Fruit fly (Drosophila melanogaster): ENCODE measurements around the gene CG13305.

The CG13305 gene

DNA sequence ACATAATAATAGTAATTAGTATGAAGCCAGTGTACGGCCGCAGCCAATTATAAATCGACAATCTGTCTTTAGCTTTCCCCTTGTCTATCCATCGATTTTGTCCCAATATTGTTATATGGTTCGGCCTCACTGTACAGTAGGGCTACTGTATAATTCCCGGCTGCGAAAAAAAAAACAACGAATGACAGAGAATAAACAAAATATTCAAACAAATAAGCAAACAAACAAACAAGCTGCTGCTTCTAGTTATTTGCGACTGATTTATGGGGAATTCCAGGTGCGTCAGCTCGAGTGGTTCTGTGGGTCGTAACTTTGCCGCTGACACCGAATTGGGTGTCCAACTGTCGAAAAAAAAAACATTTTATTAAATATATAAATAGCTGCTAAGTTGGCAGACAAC is 43.1 kb upstream of the CG13305 start (continued):
- TF ChIP-seq Antp (GFP tag; optimal IDR thresholded peaks at IDR 0.05) (no peak), slbo (GFP tag; IDR thresholded peaks at IDR 0.05) (0 out of 2 replicates have a peak, but pooled peaks have one; percentile 7), sug (tag; optimal IDR thresholded peaks at IDR 0.05) (peak; percentile 31), CG17568 (GFP tag; optimal IDR thresholded peaks at IDR 0.05) (peak; percentile 29), CG43689 (GFP tag; IDR thresholded peaks at IDR 0.05) (no peak), rib (GFP tag; IDR thresholded peaks at IDR 0.05) (peak; percentile 40; the same call in 1 of the 2 replicates), CG2678 (tag; optimal IDR thresholded peaks at IDR 0.05) (peak; percentile 56), wek (GFP tag; optimal IDR thresholded peaks at IDR 0.05) (peak; percentile 5), CG14965 (GFP tag; optimal IDR thresholded peaks at IDR 0.05; ENCODE audit: borderline replicate concordance) (no peak), slp2 (GFP tag; optimal IDR thresholded peaks at IDR 0.05) (no peak), Adf1 (GFP tag; IDR thresholded peaks at IDR 0.05) (peak; percentile 12; the same call in 1 of the 2 replicates), dmrt99B (tag; optimal IDR thresholded peaks at IDR 0.05) (peak; percentile 19), CG10209 (GFP tag; optimal IDR thresholded peaks at IDR 0.05) (peak; percentile 45), Awh (GFP tag; IDR thresholded peaks at IDR 0.05) (no peak), CG18476 (GFP tag; optimal IDR thresholded peaks at IDR 0.05) (peak; percentile 4), CG15514 (GFP tag; optimal IDR thresholded peaks at IDR 0.05) (peak; percentile 80), Bdp1 (GFP tag; optimal IDR thresholded peaks at IDR 0.05) (no peak), CG33213 (GFP tag; optimal IDR thresholded peaks at IDR 0.05) (no peak), CG14014 (GFP tag; IDR thresholded peaks at IDR 0.05) (peak; percentile 58; the same call in 1 of the 2 replicates), PHDP (tag; optimal IDR thresholded peaks at IDR 0.05) (peak; percentile 47), bcd (GFP tag; optimal IDR thresholded peaks at IDR 0.05) (peak; percentile 37), CG3281 (GFP tag; optimal IDR thresholded peaks at IDR 0.05) (peak; percentile 59), fd3F (GFP tag; optimal IDR thresholded peaks at IDR 0.05) (peak; percentile 42), cwo (GFP tag; optimal IDR thresholded peaks at IDR 0.05) (peak; percentile 43), CG17359 (tag; optimal IDR thresholded peaks at IDR 0.05) (peak; percentile 12), CG15479 (GFP tag; optimal IDR thresholded peaks at IDR 0.05) (no peak), sna (GFP tag; IDR thresholded peaks at IDR 0.05; ENCODE audit: partially characterized antibody) (no peak), D (optimal IDR thresholded peaks at IDR 0.05) (no peak), D (GFP tag; optimal IDR thresholded peaks at IDR 0.05) (peak; percentile 15), Vsx1 (GFP tag; optimal IDR thresholded peaks at IDR 0.05) (peak; percentile 80), Opbp (GFP tag; IDR thresholded peaks at IDR 0.05; ENCODE audit: partially characterized antibody) (no peak), CG5953 (GFP tag; IDR thresholded peaks at IDR 0.05) (no peak), CG12659 (GFP tag; optimal IDR thresholded peaks at IDR 0.05) (no peak), CG17361 (GFP tag; IDR thresholded peaks at IDR 0.05) (0 out of 3 replicates have a peak, but pooled peaks have one; percentile 25), CG13296 (GFP tag; optimal IDR thresholded peaks at IDR 0.05) (peak; percentile 78), tll (GFP tag; optimal IDR thresholded peaks at IDR 0.05) (no peak), hkb (optimal IDR thresholded peaks at IDR 0.05) (no peak), hkb (GFP tag; IDR thresholded peaks at IDR 0.05) (0 out of 2 replicates have a peak, but pooled peaks have one; percentile 44), grn (GFP tag; optimal IDR thresholded peaks at IDR 0.05) (no peak), CG17328 (GFP tag; IDR thresholded peaks at IDR 0.05) (no peak), dysf (GFP tag; IDR thresholded peaks at IDR 0.05) (peak; percentile 17; the same call in 1 of the 3 replicates), CG10543 (GFP tag; optimal IDR thresholded peaks at IDR 0.05) (peak; percentile 23), Elba2 (GFP tag; optimal IDR thresholded peaks at IDR 0.05) (no peak), CG6813 (GFP tag; optimal IDR thresholded peaks at IDR 0.05) (peak; percentile 76), Ada2b (GFP tag; IDR thresholded peaks at IDR 0.05) (no peak), HmgZ (tag; optimal IDR thresholded peaks at IDR 0.05) (peak; percentile 12), oc (tag; optimal IDR thresholded peaks at IDR 0.05) (no peak), CG4424 (GFP tag; optimal IDR thresholded peaks at IDR 0.05) (peak; percentile 1), CG12744 (GFP tag; optimal IDR thresholded peaks at IDR 0.05) (no peak), CG14710 (tag; optimal IDR thresholded peaks at IDR 0.05) (no peak)
